Fruit fly (Drosophila melanogaster): ENCODE results near the gene wrm1.

wrm1 gene

dm6 chr3L:7367798-7368678 lies 33.0 kb upstream of the wrm1 start (continued):
- TF ChIP-seq CG10654 (GFP tag; optimal IDR thresholded peaks at IDR 0.05) (no peak), CG2116 (GFP tag; optimal IDR thresholded peaks at IDR 0.05) (no peak), zfh2 (GFP tag; optimal IDR thresholded peaks at IDR 0.05) (no peak), CG18262 (tag; optimal IDR thresholded peaks at IDR 0.05) (peak; percentile 18), dpn (GFP tag; optimal IDR thresholded peaks at IDR 0.05) (peak; percentile 7 to 18), dmrt99B (tag; optimal IDR thresholded peaks at IDR 0.05) (peak; percentile 27), Ets65A (GFP tag) (peak; percentile 71), kah (GFP tag; optimal IDR thresholded peaks at IDR 0.05) (peak; percentile 98), CG6175 (GFP tag; IDR thresholded peaks at IDR 0.05) (no peak), gcm2 (GFP tag; optimal IDR thresholded peaks at IDR 0.05) (no peak), CG34422 (GFP tag; IDR thresholded peaks at IDR 0.05) (peak; percentile 47; the same call in 1 of the 3 replicates), CG34224 (GFP tag; IDR thresholded peaks at IDR 0.05; ENCODE audit: partially characterized antibody) (no peak), CG30403 (GFP tag; optimal IDR thresholded peaks at IDR 0.05) (peak; percentile 32), nerfin-1 (tag; optimal IDR thresholded peaks at IDR 0.05) (peak; percentile 31), bowl (GFP tag; IDR thresholded peaks at IDR 0.05) (no peak), CG9876 (GFP tag; optimal IDR thresholded peaks at IDR 0.05) (no peak), CG10274 (GFP tag; optimal IDR thresholded peaks at IDR 0.05) (peak; percentile 0), eve (GFP tag; optimal IDR thresholded peaks at IDR 0.05) (no peak), lola (GFP tag; optimal IDR thresholded peaks at IDR 0.05) (no peak), CG31365 (tag; optimal IDR thresholded peaks at IDR 0.05) (no peak), CG32532 (GFP tag; IDR thresholded peaks at IDR 0.05) (peak; percentile 57), CG4854 (GFP tag; optimal IDR thresholded peaks at IDR 0.05) (no peak), pho (GFP tag; optimal IDR thresholded peaks at IDR 0.05) (no peak), hkb (optimal IDR thresholded peaks at IDR 0.05) (no peak), hkb (GFP tag; IDR thresholded peaks at IDR 0.05) (peak; percentile 43), CG13775 (GFP tag; optimal IDR thresholded peaks at IDR 0.05) (no peak), ftz-f1 (GFP tag; optimal IDR thresholded peaks at IDR 0.05) (no peak), fu2 (GFP tag; optimal IDR thresholded peaks at IDR 0.05) (no peak), Opbp (GFP tag; IDR thresholded peaks at IDR 0.05; ENCODE audit: partially characterized antibody) (no peak), luna (GFP tag; optimal IDR thresholded peaks at IDR 0.05) (no peak), sug (tag; optimal IDR thresholded peaks at IDR 0.05) (peak; percentile 94), Gug (GFP tag; IDR thresholded peaks at IDR 0.05) (no peak), CG18476 (GFP tag; optimal IDR thresholded peaks at IDR 0.05) (no peak), Sry-β (GFP tag; optimal IDR thresholded peaks at IDR 0.05) (no peak), kay (GFP tag; optimal IDR thresholded peaks at IDR 0.05) (peak; percentile 89), tap (tag; optimal IDR thresholded peaks at IDR 0.05) (peak; percentile 29), CG1832 (GFP tag; optimal IDR thresholded peaks at IDR 0.05) (no peak), tx (GFP tag; optimal IDR thresholded peaks at IDR 0.05) (no peak), Aef1 (GFP tag; IDR thresholded peaks at IDR 0.05) (no peak), CG9437 (GFP tag; optimal IDR thresholded peaks at IDR 0.05) (no peak), Poxn (GFP tag; IDR thresholded peaks at IDR 0.05) (no peak), CG12071 (GFP tag; optimal IDR thresholded peaks at IDR 0.05) (no peak), al (GFP tag; IDR thresholded peaks at IDR 0.05) (no peak; the same call in 1 of the 2 replicates), CG7786 (GFP tag; optimal IDR thresholded peaks at IDR 0.05) (no peak), twi (tag; optimal IDR thresholded peaks at IDR 0.05) (no peak), fd3F (GFP tag; optimal IDR thresholded peaks at IDR 0.05) (no peak), CG6254 (GFP tag; optimal IDR thresholded peaks at IDR 0.05) (peak; percentile 18), CG14014 (GFP tag; IDR thresholded peaks at IDR 0.05) (peak; percentile 24; the same call in 1 of the 2 replicates), wdn (GFP tag; IDR thresholded peaks at IDR 0.05) (no peak), ems (GFP tag; optimal IDR thresholded peaks at IDR 0.05) (peak; percentile 31)

All from whole organism, embryonic.